Fruit fly (Drosophila melanogaster) whole organism, adult: ENCODE data around the gene Lztr1.
A peak's percentile ranks its signal among the peaks of the same experiment; 100 is the strongest.

Experiments used
- CG11617 ChIP-seq: fragments of 200-800 bp; sonication (Bioruptor generic); optimal IDR thresholded peaks from 2 replicates; lab custom pipeline; 2017; ENCODE audit warnings: mild to moderate bottlenecking, missing biosample characterization, missing genetic modification reagents, missing genetic modification characterization
- CG12768 ChIP-seq: fragments of 200-800 bp; sonication (Bioruptor generic); optimal IDR thresholded peaks from 2 replicates; lab custom pipeline; 2017; ENCODE audit warnings: missing biosample characterization, missing genetic modification characterization, mild to moderate bottlenecking, moderate library complexity, missing genetic modification reagents
- CG14711 ChIP-seq: fragments of 200-800 bp; sonication (Bioruptor generic); optimal IDR thresholded peaks from 2 replicates; lab custom pipeline; 2018; ENCODE audit warnings: missing biosample characterization, mild to moderate bottlenecking, missing genetic modification characterization, moderate library complexity
- CG1620 ChIP-seq: fragments of 200-800 bp; sonication (Bioruptor generic); optimal IDR thresholded peaks from 2 replicates; lab custom pipeline; 2016; ENCODE audit warnings: missing biosample characterization, missing genetic modification characterization
- CG33017 ChIP-seq: fragments of 200-800 bp; sonication (Bioruptor generic); optimal IDR thresholded peaks from 2 replicates; lab custom pipeline; 2018; ENCODE audit warnings: missing biosample characterization, mild to moderate bottlenecking, missing genetic modification characterization, moderate library complexity
- CG5204 ChIP-seq: fragments of 200-800 bp; sonication (Bioruptor generic); optimal IDR thresholded peaks from 2 replicates; lab custom pipeline; 2016; ENCODE audit warnings: missing biosample characterization, missing genetic modification characterization
- CG7045 ChIP-seq: fragments of 200-800 bp; sonication (Bioruptor generic); optimal IDR thresholded peaks from 2 replicates; lab custom pipeline; 2017; ENCODE audit warnings: missing biosample characterization, mild to moderate bottlenecking, missing genetic modification characterization
- CG7101 ChIP-seq: fragments of 200-800 bp; sonication (Bioruptor generic); optimal IDR thresholded peaks from 2 replicates; lab custom pipeline; 2018; ENCODE audit warnings: missing biosample characterization, mild to moderate bottlenecking, missing genetic modification characterization, moderate library complexity
- Clk ChIP-seq: fragments of 200-800 bp; sonication (Bioruptor generic); optimal IDR thresholded peaks from 2 replicates; lab custom pipeline; 2017; ENCODE audit warnings: missing biosample characterization, missing genetic modification characterization
- Crg-1 ChIP-seq: fragments of 200-800 bp; sonication (Bioruptor generic); optimal IDR thresholded peaks from 2 replicates; lab custom pipeline; 2016; ENCODE audit warnings: missing biosample characterization, missing genetic modification characterization
- Hr96 ChIP-seq: fragments of 200-800 bp; sonication (Bioruptor generic); optimal IDR thresholded peaks from 2 replicates; lab custom pipeline; 2016; ENCODE audit warnings: missing biosample characterization, missing genetic modification characterization
- Mnt ChIP-seq: fragments of 200-800 bp; sonication (Bioruptor generic); optimal IDR thresholded peaks from 2 replicates; lab custom pipeline; 2016; ENCODE audit warnings: missing biosample characterization, mild to moderate bottlenecking, missing genetic modification characterization
- bab1 ChIP-seq: fragments of 200-800 bp; sonication (Bioruptor generic); optimal IDR thresholded peaks from 3 replicates; lab custom pipeline; 2019; ENCODE audit warnings: missing biosample characterization, mild to moderate bottlenecking, missing genetic modification characterization, moderate library complexity
- cic ChIP-seq: fragments of 200-800 bp; sonication (Bioruptor generic); optimal IDR thresholded peaks from 2 replicates; lab custom pipeline; 2017; ENCODE audit warnings: missing biosample characterization, mild to moderate bottlenecking, missing genetic modification characterization, moderate library complexity
- cnc ChIP-seq, 2 experiments: fragments of >200 bp; optimal IDR thresholded peaks; 2 replicates each; lab custom pipeline; 2017
- kay ChIP-seq: fragments of 200-800 bp; sonication (Bioruptor generic); peaks from one replicate; lab custom pipeline; 2016; ENCODE audit warnings: missing biosample characterization, missing genetic modification characterization, borderline replicate concordance
- ovo ChIP-seq: fragments of 200-800 bp; sonication (Bioruptor generic); optimal IDR thresholded peaks from 2 replicates; lab custom pipeline; 2016; ENCODE audit warnings: missing biosample characterization, missing genetic modification characterization
- pad ChIP-seq: fragments of 200-800 bp; sonication (Bioruptor generic); optimal IDR thresholded peaks from 3 replicates; lab custom pipeline; 2017; ENCODE audit warnings: missing biosample characterization, missing genetic modification characterization, mild to moderate bottlenecking, moderate library complexity, missing genetic modification reagents
- tj ChIP-seq: fragments of 200-800 bp; sonication (Bioruptor generic); optimal IDR thresholded peaks from 3 replicates; lab custom pipeline; 2017; ENCODE audit warnings: missing biosample characterization, mild to moderate bottlenecking, missing genetic modification characterization, moderate library complexity
- toe ChIP-seq: fragments of 200-800 bp; sonication (Bioruptor generic); optimal IDR thresholded peaks from 2 replicates; lab custom pipeline; 2016; ENCODE audit warnings: missing biosample characterization, missing genetic modification characterization

Lztr1 gene

dm6 chrX:927209-927862 lies at the start of gene Lztr1:
TSS of gene Lztr1 (minus strand) at chrX:927582.
- TF ChIP-seq CG14711 (tag; lab: Kevin White, UChicago) (no peak), ovo (GFP tag; lab: Kevin White, UChicago) (peak; percentile 94)

dm6 chrX:966818-967217 lies 39.4 kb upstream of the Lztr1 start:
- TF ChIP-seq Crg-1 (no peak), toe (no peak), ovo (GFP tag; lab: Kevin White, UChicago) (no peak), CG14711 (tag; lab: Kevin White, UChicago) (no peak), Mnt (GFP tag; lab: Kevin White, UChicago) (no peak), cnc (optimal IDR thresholded peaks at IDR 0.05; lab: Kevin White, UChicago) (no peak), tj (GFP tag; lab: Kevin White, UChicago) (no peak), cic (GFP tag; lab: Kevin White, UChicago) (no peak), CG1620 (no peak), CG12768 (GFP tag; lab: Kevin White, UChicago) (no peak), pad (GFP tag; lab: Kevin White, UChicago) (no peak), Clk (GFP tag; lab: Kevin White, UChicago) (no peak)

- no peak for TF ChIP-seq CG7101
- TF ChIP-seq Hr96 (GFP tag; lab: Kevin White, UChicago) = no peak
- TF ChIP-seq pad (GFP tag; lab: Kevin White, UChicago) = no peak
- TF ChIP-seq cic (GFP tag; lab: Kevin White, UChicago) = no peak
- TF ChIP-seq Mnt (GFP tag; lab: Kevin White, UChicago) = no peak
- no peak for TF ChIP-seq bab1 (GFP tag; lab: Kevin White, UChicago)
- TF ChIP-seq ovo (GFP tag; lab: Kevin White, UChicago) = no peak
- TF ChIP-seq kay (GFP tag; lab: Kevin White, UChicago) = no peak
- no peak for TF ChIP-seq Crg-1
- no peak for TF ChIP-seq cnc (optimal IDR thresholded peaks at IDR 0.05; lab: Kevin White, UChicago)
- no peak for TF ChIP-seq CG12768 (GFP tag; lab: Kevin White, UChicago)
- no peak for TF ChIP-seq CG11617
- TF ChIP-seq CG33017 = no peak
- no peak for TF ChIP-seq Clk (GFP tag; lab: Kevin White, UChicago)
- no peak for TF ChIP-seq CG7045 (GFP tag; lab: Kevin White, UChicago)
- no peak for TF ChIP-seq toe
Measured at dm6 chrX:964012-964411, 36.6 kb upstream of the Lztr1 start.

dm6 chrX:955873-956272 lies 28.5 kb upstream of the Lztr1 start:
- TF ChIP-seq ovo (GFP tag; lab: Kevin White, UChicago) (no peak), bab1 (GFP tag; lab: Kevin White, UChicago) (no peak), Mnt (GFP tag; lab: Kevin White, UChicago) (no peak), kay (GFP tag; lab: Kevin White, UChicago) (no peak), pad (GFP tag; lab: Kevin White, UChicago) (no peak), CG14711 (tag; lab: Kevin White, UChicago) (no peak), CG1620 (no peak), CG7101 (no peak), CG5204 (GFP tag; lab: Kevin White, UChicago) (no peak), Hr96 (GFP tag; lab: Kevin White, UChicago) (no peak), toe (no peak), Crg-1 (no peak), CG33017 (no peak), tj (GFP tag; lab: Kevin White, UChicago) (no peak), CG12768 (GFP tag; lab: Kevin White, UChicago) (no peak), Clk (GFP tag; lab: Kevin White, UChicago) (no peak), cic (GFP tag; lab: Kevin White, UChicago) (no peak)

dm6 chrX:953807-954206 lies 26.4 kb upstream of the Lztr1 start:
- TF ChIP-seq CG7101 (no peak), CG1620 (no peak), CG7045 (GFP tag; lab: Kevin White, UChicago) (no peak), CG14711 (tag; lab: Kevin White, UChicago) (no peak), cic (GFP tag; lab: Kevin White, UChicago) (no peak), CG33017 (no peak), CG11617 (no peak), pad (GFP tag; lab: Kevin White, UChicago) (no peak), cnc (optimal IDR thresholded peaks at IDR 0.05; lab: Kevin White, UChicago) (no peak), Mnt (GFP tag; lab: Kevin White, UChicago) (no peak), CG12768 (GFP tag; lab: Kevin White, UChicago) (no peak), Clk (GFP tag; lab: Kevin White, UChicago) (no peak), kay (GFP tag; lab: Kevin White, UChicago) (no peak), toe (no peak), CG5204 (GFP tag; lab: Kevin White, UChicago) (no peak), bab1 (GFP tag; lab: Kevin White, UChicago) (no peak), Crg-1 (no peak), tj (GFP tag; lab: Kevin White, UChicago) (no peak), Hr96 (GFP tag; lab: Kevin White, UChicago) (no peak), ovo (GFP tag; lab: Kevin White, UChicago) (no peak)

- no peak for TF ChIP-seq Mnt (GFP tag; lab: Kevin White, UChicago)
- TF ChIP-seq CG33017 = no peak
- TF ChIP-seq toe = no peak
- TF ChIP-seq CG5204 (GFP tag; lab: Kevin White, UChicago) = no peak
- TF ChIP-seq Crg-1 = no peak
- TF ChIP-seq cic (GFP tag; lab: Kevin White, UChicago) = no peak
- TF ChIP-seq cnc (optimal IDR thresholded peaks at IDR 0.05; lab: Kevin White, UChicago) = no peak
- no peak for TF ChIP-seq CG7101
Measured at dm6 chrX:951800-952199, 24.4 kb upstream of the Lztr1 start, which contains the start of gene CG3690. TSS of gene CG3690 (minus strand) at chrX:951900.
